Worm (Caenorhabditis elegans) whole organism, L4 larva: ENCODE measurements around the gene T03F6.6.

Experiments used
- F10B5.3 ChIP-seq: sonication (generic microtip); optimal IDR thresholded peaks from 2 replicates; lab custom pipeline; 2016; ENCODE audit warnings: mild to moderate bottlenecking, missing genetic modification characterization, missing compliant biosample characterization
- F26F4.8 ChIP-seq: fragments of 200-800 bp; sonication (Bioruptor generic); conservative IDR thresholded peaks from 2 replicates; pipeline ENCODE4 v1.3.6; 2022; ENCODE audit warnings: missing genetic modification characterization, missing compliant biosample characterization
- F37D6.2 ChIP-seq: sonication (generic microtip); optimal IDR thresholded peaks from 2 replicates; lab custom pipeline; 2016; ENCODE audit warnings: mild to moderate bottlenecking, missing genetic modification characterization, missing compliant biosample characterization
- F49E8.2 ChIP-seq: sonication (generic microtip); optimal IDR thresholded peaks from 2 replicates; lab custom pipeline; 2016; ENCODE audit warnings: missing compliant biosample characterization, mild to moderate bottlenecking, missing genetic modification characterization, borderline replicate concordance
- Y105C5A.15 ChIP-seq: fragments of 200-800 bp; sonication (Bioruptor generic); IDR thresholded peaks from 2 replicates; pipeline ENCODE4 v1.3.6; 2022; ENCODE audit warnings: missing genetic modification characterization, missing compliant biosample characterization
- Y48G9A.11 ChIP-seq: fragments of 200-800 bp; sonication (Bioruptor generic); IDR thresholded peaks from 2 replicates; pipeline ENCODE4 v1.3.6; 2022; ENCODE audit warnings: missing genetic modification reagents, missing genetic modification characterization, missing compliant biosample characterization
- Y5F2A.4 ChIP-seq: fragments of 200-800 bp; sonication (Bioruptor generic); optimal IDR thresholded peaks from 2 replicates; lab custom pipeline; 2018; ENCODE audit warnings: mild to moderate bottlenecking, missing genetic modification characterization, missing compliant biosample characterization
- aha-1 ChIP-seq: fragments of 150-350 bp; peaks from one replicate; lab custom pipeline; 2014; ENCODE audit warnings: missing biosample characterization, missing genetic modification characterization
- aly-2 ChIP-seq: sonication (generic microtip); optimal IDR thresholded peaks from 2 replicates; lab custom pipeline; 2018; ENCODE audit warnings: missing biosample characterization, missing genetic modification characterization
- ceh-28 ChIP-seq: fragments of 150-350 bp; optimal IDR thresholded peaks from 2 replicates; lab custom pipeline; 2014; ENCODE audit warnings: missing biosample characterization, missing genetic modification reagents, missing genetic modification characterization
- ceh-44 ChIP-seq: fragments of 200-800 bp; sonication (Bioruptor generic); IDR thresholded peaks from 2 replicates; pipeline ENCODE4 v1.3.6; 2022; ENCODE audit warnings: missing genetic modification reagents, missing genetic modification characterization, missing compliant biosample characterization
- ceh-82 ChIP-seq: sonication (generic microtip); optimal IDR thresholded peaks from 2 replicates; lab custom pipeline; 2017; ENCODE audit warnings: missing biosample characterization, missing genetic modification characterization
- ctbp-1 ChIP-seq: fragments of 200-800 bp; sonication (Bioruptor generic); IDR thresholded peaks from 2 replicates; pipeline ENCODE4 v1.3.6; 2022; ENCODE audit warnings: missing genetic modification reagents, missing genetic modification characterization, missing compliant biosample characterization
- daf-16 ChIP-seq, 3 experiments: sonication (generic microtip); optimal IDR thresholded peaks; 2 replicates each; lab custom pipeline; 2016 to 2017; ENCODE audit warnings: missing genetic modification characterization in 3 of 3, missing genetic modification reagents in 3 of 3, mild to moderate bottlenecking in 2 of 3, missing compliant biosample characterization in 2 of 3, missing biosample characterization in 1 of 3, moderate library complexity in 1 of 3
- daf-19 ChIP-seq: fragments of 200-800 bp; sonication (Bioruptor generic); conservative IDR thresholded peaks from 2 replicates; pipeline ENCODE4 v1.3.6; 2022; ENCODE audit warnings: missing genetic modification characterization, missing compliant biosample characterization
- daf-8 ChIP-seq: fragments of 200-800 bp; sonication (Bioruptor generic); IDR thresholded peaks from 2 replicates; pipeline ENCODE4 v1.3.6; 2022; ENCODE audit warnings: missing genetic modification characterization, missing compliant biosample characterization
- dmd-8 ChIP-seq: fragments of 200-800 bp; sonication (Bioruptor generic); IDR thresholded peaks from 2 replicates; pipeline ENCODE4 v1.3.6; 2022; ENCODE audit warnings: missing genetic modification characterization, missing compliant biosample characterization
- dmd-9 ChIP-seq: fragments of 200-800 bp; sonication (Bioruptor generic); IDR thresholded peaks from 2 replicates; pipeline ENCODE4 v1.3.6; 2022; ENCODE audit warnings: missing genetic modification reagents, missing genetic modification characterization, missing compliant biosample characterization
- dpl-1 ChIP-seq: fragments of 150-350 bp; optimal IDR thresholded peaks from 2 replicates; lab custom pipeline; 2014; ENCODE audit warnings: missing biosample characterization, missing genetic modification reagents, missing genetic modification characterization
- duxl-1 ChIP-seq: sonication (generic microtip); optimal IDR thresholded peaks from 2 replicates; lab custom pipeline; 2016; ENCODE audit warnings: mild to moderate bottlenecking, missing genetic modification characterization, moderate library complexity, missing compliant biosample characterization; ENCODE audit not compliant: poor library complexity
- dve-1 ChIP-seq: sonication (generic microtip); optimal IDR thresholded peaks from 2 replicates; lab custom pipeline; 2017; ENCODE audit warnings: antibody characterized with exemption, mild to moderate bottlenecking, missing genetic modification characterization, missing compliant biosample characterization; ENCODE audit not compliant: insufficient read depth
- egl-27 ChIP-seq: sonication (generic microtip); optimal IDR thresholded peaks from 3 replicates; lab custom pipeline; 2017; ENCODE audit warnings: missing biosample characterization, missing genetic modification reagents, missing genetic modification characterization
- gei-8 ChIP-seq: fragments of 200-800 bp; sonication (Bioruptor generic); optimal IDR thresholded peaks from 2 replicates; lab custom pipeline; 2018; ENCODE audit warnings: mild to moderate bottlenecking, missing genetic modification characterization, missing compliant biosample characterization
- hlh-11 ChIP-seq: fragments of 200-800 bp; sonication (Bioruptor generic); optimal IDR thresholded peaks from 2 replicates; lab custom pipeline; 2018; ENCODE audit warnings: mild to moderate bottlenecking, missing genetic modification characterization, missing compliant biosample characterization
- lin-13 ChIP-seq: fragments of 150-350 bp; optimal IDR thresholded peaks from 2 replicates; lab custom pipeline; 2014; ENCODE audit warnings: missing biosample characterization, missing genetic modification reagents, missing genetic modification characterization
- lin-15B ChIP-seq: fragments of 150-350 bp; sonication (generic microtip); optimal IDR thresholded peaks from 3 replicates; lab custom pipeline; 2014; ENCODE audit warnings: missing biosample characterization, missing genetic modification characterization
- lsy-2 ChIP-seq, 2 experiments: fragments of 150-350 bp in 1 of 2; sonication (generic microtip) in 1 of 2; optimal IDR thresholded peaks; 2 replicates each; lab custom pipeline; 2014 to 2017; ENCODE audit warnings: missing biosample characterization in 2 of 2, missing genetic modification characterization in 2 of 2
- madf-5 ChIP-seq, 2 experiments: fragments of 200-800 bp; sonication (Bioruptor generic); IDR thresholded peaks; 2 replicates each; pipeline ENCODE4 v1.3.6; 2022; ENCODE audit warnings: missing compliant biosample characterization in 2 of 2, missing genetic modification characterization in 2 of 2
- mdl-1 ChIP-seq, 2 experiments: fragments of 150-350 bp in 1 of 2; sonication (generic microtip) in 1 of 2; optimal IDR thresholded peaks; 2 replicates each; lab custom pipeline; 2014 to 2017; ENCODE audit warnings: missing biosample characterization in 2 of 2, missing genetic modification characterization in 2 of 2
- mdt-29 ChIP-seq: fragments of 200-800 bp; sonication (Bioruptor generic); IDR thresholded peaks from 2 replicates; pipeline ENCODE4 v1.3.6; 2022; ENCODE audit warnings: missing genetic modification reagents, missing genetic modification characterization, missing compliant biosample characterization
- mep-1 ChIP-seq: fragments of 150-350 bp; sonication (generic microtip); optimal IDR thresholded peaks from 3 replicates; lab custom pipeline; 2014; ENCODE audit warnings: missing biosample characterization, missing genetic modification characterization
- mes-2 ChIP-seq: sonication (generic microtip); optimal IDR thresholded peaks from 2 replicates; lab custom pipeline; 2016; ENCODE audit warnings: missing genotype, mild to moderate bottlenecking, missing genetic modification characterization, missing compliant biosample characterization; ENCODE audit not compliant: poor library complexity, severe bottlenecking
- mxl-3 ChIP-seq: fragments of 200-800 bp; sonication (Bioruptor generic); optimal IDR thresholded peaks from 2 replicates; lab custom pipeline; 2018; ENCODE audit warnings: mild to moderate bottlenecking, missing genetic modification characterization, missing compliant biosample characterization
- nhr-10 ChIP-seq: fragments of 150-350 bp; optimal IDR thresholded peaks from 2 replicates; lab custom pipeline; 2014; ENCODE audit warnings: missing biosample characterization, missing genetic modification characterization
- nhr-28 ChIP-seq: fragments of 150-350 bp; optimal IDR thresholded peaks from 2 replicates; lab custom pipeline; 2014; ENCODE audit warnings: missing biosample characterization, missing genetic modification characterization
- php-3 ChIP-seq: fragments of 200-800 bp; sonication (Bioruptor generic); IDR thresholded peaks from 2 replicates; pipeline ENCODE4 v1.3.6; 2022; ENCODE audit warnings: missing genetic modification reagents, missing genetic modification characterization, missing compliant biosample characterization
- rbr-2 ChIP-seq: sonication (generic microtip); optimal IDR thresholded peaks from 2 replicates; lab custom pipeline; 2016; ENCODE audit warnings: missing genotype, missing genetic modification characterization, missing compliant biosample characterization
- sdz-12 ChIP-seq: fragments of 200-800 bp; sonication (Bioruptor generic); optimal IDR thresholded peaks from 2 replicates; lab custom pipeline; 2018; ENCODE audit warnings: mild to moderate bottlenecking, missing genetic modification characterization, missing compliant biosample characterization
- set-16 ChIP-seq: fragments of 200-800 bp; sonication (Bioruptor generic); IDR thresholded peaks from 2 replicates; pipeline ENCODE4 v1.3.6; 2022; ENCODE audit warnings: missing genetic modification reagents, missing genetic modification characterization, missing compliant biosample characterization
- skn-1 ChIP-seq: fragments of 150-350 bp; optimal IDR thresholded peaks from 2 replicates; lab custom pipeline; 2014; ENCODE audit warnings: missing biosample characterization, missing genetic modification characterization
- snpc-1.2 ChIP-seq: fragments of 200-800 bp; sonication (Bioruptor generic); IDR thresholded peaks from 2 replicates; pipeline ENCODE4 v1.3.6; 2022; ENCODE audit warnings: missing genetic modification reagents, missing genetic modification characterization, missing compliant biosample characterization
- tag-97 ChIP-seq: fragments of 200-800 bp; sonication (Bioruptor generic); IDR thresholded peaks from 2 replicates; pipeline ENCODE4 v1.3.6; 2022; ENCODE audit warnings: missing genetic modification characterization, missing compliant biosample characterization
- tra-1 ChIP-seq: fragments of 200-800 bp; sonication (Bioruptor generic); IDR thresholded peaks from 2 replicates; pipeline ENCODE4 v1.3.6; 2022; ENCODE audit warnings: missing genetic modification reagents, missing genetic modification characterization, missing compliant biosample characterization
- zag-1 ChIP-seq: fragments of 150-350 bp; optimal IDR thresholded peaks from 2 replicates; lab custom pipeline; 2014; ENCODE audit warnings: missing biosample characterization, missing genetic modification characterization
- zfp-2 ChIP-seq: sonication (generic microtip); optimal IDR thresholded peaks from 2 replicates; lab custom pipeline; 2016; ENCODE audit warnings: mild to moderate bottlenecking, missing genetic modification characterization, missing compliant biosample characterization
- zfp-3 ChIP-seq: fragments of 200-800 bp; sonication (Bioruptor generic); conservative IDR thresholded peaks from 2 replicates; pipeline ENCODE4 v1.3.6; 2022; ENCODE audit warnings: missing genetic modification reagents, missing genetic modification characterization, missing compliant biosample characterization
- zip-11 ChIP-seq: fragments of 200-800 bp; sonication (Bioruptor generic); IDR thresholded peaks from 2 replicates; pipeline ENCODE4 v1.3.6; 2022; ENCODE audit warnings: missing genetic modification characterization, missing compliant biosample characterization
- ztf-7 ChIP-seq: fragments of 150-350 bp; optimal IDR thresholded peaks from 2 replicates; lab custom pipeline; 2014; ENCODE audit warnings: missing biosample characterization, missing genetic modification characterization

The T03F6.6 gene

DNA sequence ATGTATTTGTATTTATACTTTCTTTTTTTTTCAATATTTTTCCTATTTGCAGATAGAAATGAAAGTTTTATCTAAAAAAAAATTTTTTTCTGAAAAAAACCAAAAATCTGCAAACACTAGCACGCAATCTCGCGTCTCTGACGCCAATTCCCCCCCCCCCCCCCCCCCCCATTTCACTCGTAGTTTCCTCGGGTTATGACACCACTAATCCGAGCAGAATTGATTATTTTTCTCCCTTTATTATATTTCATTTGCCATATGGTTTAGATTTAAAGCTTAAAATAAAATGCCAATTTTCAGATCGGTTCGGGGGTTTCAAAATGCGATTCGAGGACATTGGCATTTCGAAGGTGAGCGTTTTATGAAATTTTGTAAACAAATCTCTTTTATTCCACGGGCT lies 33.3 kb downstream of the T03F6.6 start, which contains the start of gene mtm-6:
Gene mtm-6 (plus strand): TSS at position 301 of the 400 bp plus-strand sequence.
- 0 out of 2 replicates have a peak, but pooled peaks have one; percentile 11 for TF ChIP-seq php-3
- 0 out of 2 replicates have a peak, but pooled peaks have one; percentile 24 for TF ChIP-seq tra-1 (GFP tag; lab: Robert Waterston, UW)
- no peak for TF ChIP-seq ztf-7 (tag; lab: Kevin White, UChicago)
- no peak for TF ChIP-seq nhr-28 (tag; lab: Kevin White, UChicago)
- TF ChIP-seq gei-8: no peak
- TF ChIP-seq dve-1 (tag; lab: Kevin White, UChicago): peak; percentile 17
- peak; percentile 44 for TF ChIP-seq mep-1 (tag; lab: Kevin White, UChicago)
- TF ChIP-seq hlh-11 (tag; lab: Kevin White, UChicago): peak; percentile 25
- TF ChIP-seq, all 104 proteins: peak for 5

DNA sequence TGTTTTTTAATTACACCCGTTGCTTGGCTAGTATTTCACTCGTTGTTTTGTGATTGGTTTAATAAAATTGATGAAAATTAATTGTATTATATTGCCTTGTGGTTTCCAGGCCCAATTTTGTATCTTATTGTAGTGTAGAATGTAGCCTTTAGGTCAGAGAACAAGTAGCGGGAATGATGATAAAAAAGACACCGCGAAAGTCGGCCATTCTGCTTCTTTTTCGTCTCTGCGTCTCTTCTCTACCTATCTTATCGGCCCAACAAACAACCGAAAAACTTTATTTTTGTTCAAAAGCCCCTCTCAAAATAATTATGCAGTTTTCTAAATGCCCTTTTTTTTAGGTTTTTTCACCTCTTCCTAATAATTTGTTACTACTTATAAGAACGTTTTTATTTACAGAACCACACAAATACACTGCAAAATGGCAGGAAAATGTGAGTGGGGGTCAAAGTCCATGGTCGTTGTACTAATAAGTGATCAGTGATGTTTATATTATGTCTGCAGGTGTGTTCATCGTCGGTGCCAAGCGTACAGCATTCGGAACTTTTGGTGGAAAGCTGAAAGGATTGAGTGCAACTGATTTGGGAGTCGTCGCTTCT lies 35.5 kb downstream of the T03F6.6 start, which contains the start of gene acaa-2:
Gene acaa-2 (plus strand): TSS at position 400 of the 599 bp plus-strand sequence.
- peak; percentile 31 for TF ChIP-seq duxl-1 (tag; lab: Kevin White, UChicago)
- TF ChIP-seq aly-2 (tag; lab: Kevin White, UChicago): no peak
- TF ChIP-seq nhr-28 (tag; lab: Kevin White, UChicago): peak; percentile 100
- TF ChIP-seq lin-13 (GFP tag; lab: Kevin White, UChicago): no peak
- TF ChIP-seq set-16: no peak
- TF ChIP-seq zfp-2 (tag; lab: Kevin White, UChicago): no peak
- no peak for TF ChIP-seq rbr-2
- TF ChIP-seq zip-11 (GFP tag; lab: Robert Waterston, UW): no peak
- no peak for TF ChIP-seq madf-5 (GFP tag; IDR thresholded peaks at IDR 0.05; lab: Robert Waterston, UW)
- TF ChIP-seq Y105C5A.15 (GFP tag; lab: Robert Waterston, UW): no peak
- TF ChIP-seq daf-16 (GFP tag; optimal IDR thresholded peaks at IDR 0.05; lab: Kevin White, UChicago): no peak
- peak; percentile 62 for TF ChIP-seq daf-16 (tag; optimal IDR thresholded peaks at IDR 0.05; lab: Kevin White, UChicago)
- TF ChIP-seq mdl-1 (tag; optimal IDR thresholded peaks at IDR 0.05; lab: Kevin White, UChicago): no peak
- TF ChIP-seq F10B5.3 (tag; lab: Kevin White, UChicago): no peak
- TF ChIP-seq tag-97 (GFP tag; lab: Robert Waterston, UW): no peak
- TF ChIP-seq ctbp-1 (GFP tag; lab: Robert Waterston, UW): no peak
- peak; percentile 75 for TF ChIP-seq nhr-10
- no peak for TF ChIP-seq daf-19 (GFP tag; lab: Robert Waterston, UW)
- TF ChIP-seq tra-1 (GFP tag; lab: Robert Waterston, UW): no peak
- no peak for TF ChIP-seq lin-15B (tag; lab: Kevin White, UChicago)
- no peak for TF ChIP-seq mxl-3
- no peak for TF ChIP-seq dmd-9
- no peak for TF ChIP-seq Y5F2A.4 (GFP tag; lab: Kevin White, UChicago)
- TF ChIP-seq F49E8.2 (tag; lab: Kevin White, UChicago): no peak
- TF ChIP-seq lsy-2 (tag; optimal IDR thresholded peaks at IDR 0.05; lab: Kevin White, UChicago): peak in 1 of 2 experiments; percentile 30
- no peak for TF ChIP-seq egl-27
- TF ChIP-seq mdt-29 (GFP tag; lab: Robert Waterston, UW): no peak
- no peak for TF ChIP-seq zfp-3 (GFP tag; lab: Robert Waterston, UW)
- no peak for TF ChIP-seq daf-8 (GFP tag; lab: Robert Waterston, UW)
- TF ChIP-seq zag-1 (tag; lab: Kevin White, UChicago): no peak
- TF ChIP-seq aha-1 (tag; lab: Kevin White, UChicago): no peak
- no peak for TF ChIP-seq ceh-44 (GFP tag; lab: Robert Waterston, UW)
- peak; percentile 37 for TF ChIP-seq dpl-1
- no peak for TF ChIP-seq F37D6.2 (tag; lab: Kevin White, UChicago)
- TF ChIP-seq ceh-82 (tag; lab: Kevin White, UChicago): no peak
- TF ChIP-seq hlh-11 (tag; lab: Kevin White, UChicago): peak; percentile 40
- no peak for TF ChIP-seq ceh-28 (tag; lab: Kevin White, UChicago)
- TF ChIP-seq mes-2 (tag; lab: Kevin White, UChicago): peak; percentile 36
- no peak for TF ChIP-seq F26F4.8 (GFP tag; lab: Robert Waterston, UW)
- peak; percentile 49 for TF ChIP-seq mep-1 (tag; lab: Kevin White, UChicago)
- TF ChIP-seq sdz-12 (GFP tag; lab: Kevin White, UChicago): no peak
- no peak for TF ChIP-seq Y48G9A.11 (GFP tag; lab: Robert Waterston, UW)
- TF ChIP-seq skn-1 (tag; lab: Kevin White, UChicago): no peak
- 0 out of 2 replicates have a peak, but pooled peaks have one; percentile 36 for TF ChIP-seq snpc-1.2 (GFP tag; lab: Robert Waterston, UW)
- no peak for TF ChIP-seq dmd-8 (GFP tag; lab: Robert Waterston, UW)
